Fruit fly (Drosophila melanogaster) whole organism, embryonic: ENCODE measurements around the gene CG16984.

Experiments used
- Bdp1 ChIP-seq: fragments of 200-800 bp; sonication (Bioruptor generic); optimal IDR thresholded peaks from 3 replicates; lab custom pipeline; 2016; ENCODE audit warnings: missing biosample characterization, missing genetic modification characterization
- Bgb ChIP-seq: fragments of 200-800 bp; sonication (Bioruptor generic); IDR thresholded peaks from 2 replicates; pipeline ENCODE4 v1.3.6; 2022; ENCODE audit warnings: missing biosample characterization, missing genetic modification characterization; ENCODE audit not compliant: partially characterized antibody
- Bteb2 ChIP-seq: fragments of 200-800 bp; sonication (Bioruptor generic); optimal IDR thresholded peaks from 2 replicates; lab custom pipeline; 2016; ENCODE audit warnings: missing biosample characterization, missing genetic modification characterization
- CG10274 ChIP-seq: fragments of 200-800 bp; sonication (Bioruptor generic); optimal IDR thresholded peaks from 3 replicates; lab custom pipeline; 2017; ENCODE audit warnings: missing biosample characterization, mild to moderate bottlenecking, missing genetic modification characterization
- CG11085 ChIP-seq: fragments of 200-800 bp; sonication (Bioruptor generic); IDR thresholded peaks from 2 replicates; pipeline ENCODE4 v1.3.6; 2022; ENCODE audit warnings: missing biosample characterization, missing genetic modification characterization
- CG11456 ChIP-seq: fragments of 200-800 bp; sonication (Bioruptor generic); IDR thresholded peaks from 3 replicates; pipeline ENCODE4 v1.3.6; 2022; ENCODE audit warnings: missing biosample characterization, missing genetic modification characterization
- CG12942 ChIP-seq: fragments of 200-800 bp; sonication (Bioruptor generic); optimal IDR thresholded peaks from 3 replicates; lab custom pipeline; 2016; ENCODE audit warnings: missing biosample characterization, missing genetic modification characterization
- CG13424 ChIP-seq: fragments of 200-800 bp; sonication (Bioruptor generic); optimal IDR thresholded peaks from 2 replicates; lab custom pipeline; 2019; ENCODE audit warnings: missing biosample characterization, mild to moderate bottlenecking, missing genetic modification characterization, moderate library complexity
- CG14667 ChIP-seq: fragments of 200-800 bp; sonication (Bioruptor generic); IDR thresholded peaks from 2 replicates; pipeline ENCODE4 v1.3.6; 2022; ENCODE audit warnings: missing biosample characterization, missing genetic modification characterization
- CG1529 ChIP-seq: fragments of 200-800 bp; sonication (Bioruptor generic); optimal IDR thresholded peaks from 3 replicates; lab custom pipeline; 2018; ENCODE audit warnings: missing biosample characterization, missing genetic modification characterization
- CG17361 ChIP-seq: fragments of 200-800 bp; sonication (Bioruptor generic); IDR thresholded peaks from 3 replicates; pipeline ENCODE4 v1.3.6; 2022; ENCODE audit warnings: missing biosample characterization, missing genetic modification characterization
- CG18619 ChIP-seq: fragments of 200-800 bp; sonication (Bioruptor generic); optimal IDR thresholded peaks from 3 replicates; lab custom pipeline; 2017; ENCODE audit warnings: missing biosample characterization, mild to moderate bottlenecking, missing genetic modification characterization
- CG2199 ChIP-seq: fragments of 200-800 bp; sonication (Bioruptor generic); IDR thresholded peaks from 3 replicates; pipeline ENCODE4 v1.3.6; 2022; ENCODE audit warnings: missing biosample characterization, missing genetic modification characterization
- CG2202 ChIP-seq: fragments of 200-800 bp; sonication (Bioruptor generic); optimal IDR thresholded peaks from 2 replicates; lab custom pipeline; 2018; ENCODE audit warnings: missing biosample characterization, mild to moderate bottlenecking, missing genetic modification characterization
- CG2712 ChIP-seq: fragments of 200-800 bp; optimal IDR thresholded peaks from 3 replicates; lab custom pipeline; 2019; ENCODE audit warnings: missing biosample characterization, mild to moderate bottlenecking, missing genetic modification characterization, moderate library complexity
- CG32767 ChIP-seq: fragments of 200-800 bp; sonication (Bioruptor generic); IDR thresholded peaks from 2 replicates; pipeline ENCODE4 v1.3.6; 2022; ENCODE audit warnings: missing biosample characterization, missing genetic modification characterization
- CG34422 ChIP-seq: fragments of 200-800 bp; sonication (Bioruptor generic); IDR thresholded peaks from 3 replicates; pipeline ENCODE4 v1.3.6; 2022; ENCODE audit warnings: missing biosample characterization, missing genetic modification characterization
- CG6791 ChIP-seq: fragments of 200-800 bp; sonication (Bioruptor generic); IDR thresholded peaks from 3 replicates; pipeline ENCODE4 v1.3.6; 2022; ENCODE audit warnings: missing biosample characterization, missing genetic modification characterization; ENCODE audit not compliant: partially characterized antibody
- CG7271 ChIP-seq: fragments of 200-800 bp; sonication (Bioruptor generic); optimal IDR thresholded peaks from 2 replicates; lab custom pipeline; 2018; ENCODE audit warnings: missing biosample characterization, mild to moderate bottlenecking, missing genetic modification characterization, moderate library complexity
- CG7372 ChIP-seq: fragments of 200-800 bp; sonication (Bioruptor generic); IDR thresholded peaks from 2 replicates; pipeline ENCODE4 v1.3.6; 2022; ENCODE audit warnings: missing biosample characterization, missing genetic modification characterization
- CG7963 ChIP-seq: fragments of 200-800 bp; sonication (Bioruptor generic); IDR thresholded peaks from 3 replicates; pipeline ENCODE4 v1.3.6; 2022; ENCODE audit warnings: missing biosample characterization, missing genetic modification characterization; ENCODE audit not compliant: partially characterized antibody
- CG7987 ChIP-seq: fragments of 200-800 bp; sonication (Bioruptor generic); optimal IDR thresholded peaks from 2 replicates; lab custom pipeline; 2018; ENCODE audit warnings: missing biosample characterization, mild to moderate bottlenecking, missing genetic modification characterization, moderate library complexity
- CG8924 ChIP-seq: fragments of 200-800 bp; optimal IDR thresholded peaks from 3 replicates; lab custom pipeline; 2019; ENCODE audit warnings: missing biosample characterization, mild to moderate bottlenecking, missing genetic modification characterization, moderate library complexity
- CG9215 ChIP-seq: fragments of 200-800 bp; sonication (Bioruptor generic); IDR thresholded peaks from 2 replicates; pipeline ENCODE4 v1.3.6; 2022; ENCODE audit warnings: missing biosample characterization, missing genetic modification characterization
- Dad ChIP-seq: fragments of 200-800 bp; sonication (Bioruptor generic); optimal IDR thresholded peaks from 3 replicates; lab custom pipeline; 2016; ENCODE audit warnings: missing biosample characterization, missing genetic modification characterization
- Dref ChIP-seq: fragments of 200-800 bp; sonication (Bioruptor generic); IDR thresholded peaks from 2 replicates; pipeline ENCODE4 v1.3.6; 2022; ENCODE audit warnings: missing biosample characterization, missing genetic modification characterization
- Mrtf ChIP-seq: fragments of 200-800 bp; sonication (Bioruptor generic); IDR thresholded peaks from 3 replicates; pipeline ENCODE4 v1.3.6; 2022; ENCODE audit warnings: missing biosample characterization, missing genetic modification characterization
- NC2β ChIP-seq: fragments of 200-800 bp; sonication (Bioruptor generic); optimal IDR thresholded peaks from 2 replicates; lab custom pipeline; 2016; ENCODE audit warnings: missing biosample characterization, missing genetic modification characterization
- NfI ChIP-seq: fragments of 200-800 bp; sonication (Bioruptor generic); optimal IDR thresholded peaks from 3 replicates; lab custom pipeline; 2018; ENCODE audit warnings: missing biosample characterization, mild to moderate bottlenecking, missing genetic modification characterization, moderate library complexity
- Usf ChIP-seq: fragments of 200-800 bp; sonication (Bioruptor generic); optimal IDR thresholded peaks from 2 replicates; lab custom pipeline; 2017; ENCODE audit warnings: missing genotype, missing biosample characterization, missing genetic modification characterization
- abd-A ChIP-seq: fragments of 200-800 bp; sonication (Bioruptor generic); optimal IDR thresholded peaks from 3 replicates; lab custom pipeline; 2019; ENCODE audit warnings: missing biosample characterization, mild to moderate bottlenecking, missing genetic modification characterization, moderate library complexity
- ac ChIP-seq: fragments of 200-800 bp; sonication (Bioruptor generic); optimal IDR thresholded peaks from 3 replicates; lab custom pipeline; 2017; ENCODE audit warnings: missing biosample characterization, mild to moderate bottlenecking, missing genetic modification characterization
- aop ChIP-seq: fragments of 200-800 bp; sonication (Bioruptor generic); IDR thresholded peaks from 2 replicates; pipeline ENCODE4 v1.3.6; 2022; ENCODE audit warnings: missing biosample characterization, missing genetic modification characterization
- disco-r ChIP-seq: fragments of 200-800 bp; sonication (Bioruptor generic); optimal IDR thresholded peaks from 2 replicates; lab custom pipeline; 2016; ENCODE audit warnings: missing biosample characterization, missing genetic modification characterization
- dm ChIP-seq: fragments of 200-800 bp; sonication (Bioruptor generic); optimal IDR thresholded peaks from 3 replicates; lab custom pipeline; 2016; ENCODE audit warnings: missing biosample characterization, missing genetic modification characterization
- esg ChIP-seq: fragments of 200-800 bp; sonication (Bioruptor generic); conservative IDR thresholded peaks from 2 replicates; pipeline ENCODE4 v1.3.6; 2022; ENCODE audit warnings: missing biosample characterization, missing genetic modification characterization
- gcm ChIP-seq: fragments of 200-800 bp; sonication (Bioruptor generic); optimal IDR thresholded peaks from 2 replicates; lab custom pipeline; 2019; ENCODE audit warnings: missing biosample characterization, mild to moderate bottlenecking, missing genetic modification characterization, moderate library complexity
- ken ChIP-seq: fragments of 200-800 bp; sonication (Bioruptor generic); IDR thresholded peaks from 3 replicates; pipeline ENCODE4 v1.3.6; 2022; ENCODE audit warnings: missing biosample characterization, missing genetic modification characterization
- klu ChIP-seq: fragments of 200-800 bp; sonication (Bioruptor generic); IDR thresholded peaks from 2 replicates; pipeline ENCODE4 v1.3.6; 2022; ENCODE audit warnings: missing biosample characterization, missing genetic modification characterization
- maf-S ChIP-seq: fragments of 200-800 bp; sonication (Bioruptor generic); optimal IDR thresholded peaks from 2 replicates; lab custom pipeline; 2016; ENCODE audit warnings: missing biosample characterization, missing genetic modification characterization
- mld ChIP-seq: fragments of 200-800 bp; sonication (Bioruptor generic); IDR thresholded peaks from 3 replicates; pipeline ENCODE4 v1.3.6; 2022; ENCODE audit warnings: missing biosample characterization, missing genetic modification characterization; ENCODE audit not compliant: partially characterized antibody
- pan ChIP-seq, 4 experiments: fragments of >200 bp in 3 of 4; fragments of 200-800 bp in 1 of 4; sonication (Bioruptor generic) in 1 of 4; optimal IDR thresholded peaks in 3 of 4; IDR thresholded peaks in 1 of 4; 2 replicates each; pipeline versions ENCODE4 v1.3.6 to Lab custom; 2017 to 2022; ENCODE audit warnings: missing biosample characterization in 2 of 4, missing genetic modification characterization in 2 of 4, mixed read lengths in 1 of 4
- pnt ChIP-seq: fragments of 200-800 bp; sonication (Bioruptor generic); optimal IDR thresholded peaks from 3 replicates; lab custom pipeline; 2016; ENCODE audit warnings: missing biosample characterization, missing genetic modification characterization
- slbo ChIP-seq: fragments of 200-800 bp; sonication (Bioruptor generic); IDR thresholded peaks from 2 replicates; pipeline ENCODE4 v1.3.6; 2022; ENCODE audit warnings: missing biosample characterization, missing genetic modification characterization
- slp2 ChIP-seq: fragments of 200-800 bp; sonication (Bioruptor generic); optimal IDR thresholded peaks from 2 replicates; lab custom pipeline; 2016; ENCODE audit warnings: missing biosample characterization, missing genetic modification characterization
- sqz ChIP-seq: fragments of 200-800 bp; sonication (Bioruptor generic); optimal IDR thresholded peaks from 3 replicates; lab custom pipeline; 2018; ENCODE audit warnings: missing biosample characterization, mild to moderate bottlenecking, missing genetic modification characterization
- sug ChIP-seq: fragments of 200-800 bp; optimal IDR thresholded peaks from 2 replicates; lab custom pipeline; 2019; ENCODE audit warnings: missing biosample characterization, mild to moderate bottlenecking, missing genetic modification characterization, moderate library complexity
- tgo ChIP-seq: fragments of 200-800 bp; sonication (Bioruptor generic); IDR thresholded peaks from 3 replicates; pipeline ENCODE4 v1.3.6; 2022; ENCODE audit warnings: missing biosample characterization, missing genetic modification characterization
- tna ChIP-seq: fragments of 200-800 bp; sonication (Bioruptor generic); IDR thresholded peaks from 2 replicates; pipeline ENCODE4 v1.3.6; 2022; ENCODE audit warnings: missing biosample characterization, missing genetic modification characterization; ENCODE audit not compliant: partially characterized antibody
- zen ChIP-seq: fragments of 200-800 bp; sonication (Bioruptor generic); optimal IDR thresholded peaks from 3 replicates; lab custom pipeline; 2018; ENCODE audit warnings: missing biosample characterization, mild to moderate bottlenecking, missing genetic modification characterization, moderate library complexity

The CG16984 gene

dm6 chr3L:2581343-2581825, 14.2 kb upstream of the CG16984 start (continued):
- peak; percentile 81 for TF ChIP-seq CG2202 (tag; lab: Kevin White, UChicago)
- TF ChIP-seq sug (tag; lab: Kevin White, UChicago) = peak; percentile 47
- peak; percentile 95 for TF ChIP-seq slbo (GFP tag; lab: Robert Waterston, UW)
- peak; percentile 46; the same call in 1 of the 2 replicates for TF ChIP-seq aop (GFP tag; lab: Robert Waterston, UW)
- peak; percentile 88 for TF ChIP-seq CG2712
- TF ChIP-seq ken (GFP tag; lab: Robert Waterston, UW) = peak; percentile 92
- TF ChIP-seq tgo = peak; percentile 61
- peak; percentile 61 for TF ChIP-seq Bteb2
- TF ChIP-seq Dref (GFP tag; lab: Robert Waterston, UW) = no peak
- peak; percentile 84 for TF ChIP-seq NfI (GFP tag; lab: Kevin White, UChicago)
- TF ChIP-seq CG7987 (GFP tag; lab: Kevin White, UChicago) = peak; percentile 44
- TF ChIP-seq CG18619 (GFP tag; lab: Kevin White, UChicago) = peak; percentile 85
- TF ChIP-seq CG6791 (GFP tag; lab: Robert Waterston, UW) = no peak
- peak; percentile 93 for TF ChIP-seq CG32767 (GFP tag; lab: Robert Waterston, UW)
- TF ChIP-seq CG12942 = peak; percentile 56
- peak; percentile 77 for TF ChIP-seq NC2β
- TF ChIP-seq maf-S (GFP tag; lab: Kevin White, UChicago) = peak; percentile 46
- TF ChIP-seq Mrtf = peak; percentile 65; the same call in 2 of the 3 replicates
- TF ChIP-seq CG34422 = peak; percentile 93
- no peak for TF ChIP-seq CG7963 (GFP tag; lab: Robert Waterston, UW)
- TF ChIP-seq CG11085 (GFP tag; lab: Robert Waterston, UW) = peak; percentile 75
- peak; percentile 91 for TF ChIP-seq esg (GFP tag; lab: Robert Waterston, UW)
- peak; percentile 55; the same call in 1 of the 2 replicates for TF ChIP-seq CG7372 (GFP tag; lab: Robert Waterston, UW)
- TF ChIP-seq mld = no peak
- peak; percentile 58 for TF ChIP-seq ac (GFP tag; lab: Kevin White, UChicago)
- TF ChIP-seq CG2199 (GFP tag; lab: Robert Waterston, UW) = peak; percentile 76
- TF ChIP-seq CG9215 = peak; percentile 70
- peak; percentile 55 for TF ChIP-seq disco-r (GFP tag; lab: Kevin White, UChicago)
- TF ChIP-seq Dad (GFP tag; lab: Kevin White, UChicago) = peak; percentile 66
- TF ChIP-seq Usf (GFP tag; lab: Kevin White, UChicago) = peak; percentile 76
- peak; percentile 61 for TF ChIP-seq klu (GFP tag; lab: Robert Waterston, UW)
- TF ChIP-seq CG8924 = peak; percentile 87
- TF ChIP-seq CG7271 (tag; lab: Kevin White, UChicago) = peak; percentile 39
- peak; percentile 66 for TF ChIP-seq Bdp1 (GFP tag; lab: Kevin White, UChicago)
- TF ChIP-seq CG10274 (GFP tag; lab: Kevin White, UChicago) = peak; percentile 72
- peak; percentile 22 for TF ChIP-seq slp2 (GFP tag; lab: Kevin White, UChicago)
- TF ChIP-seq sqz = peak; percentile 70
- TF ChIP-seq pnt (GFP tag; lab: Kevin White, UChicago) = peak; percentile 46
- peak; percentile 79 for TF ChIP-seq CG17361 (GFP tag; lab: Robert Waterston, UW)
- peak; percentile 68 for TF ChIP-seq CG14667
- no peak for TF ChIP-seq pan (optimal IDR thresholded peaks at IDR 0.05; lab: Kevin White, UChicago)
- peak in 1 of 2 experiments; percentile 84 for TF ChIP-seq pan (GFP tag; optimal IDR thresholded peaks at IDR 0.05 in 1 of 2, IDR thresholded peaks at IDR 0.05 in 1 of 2)
- no peak for TF ChIP-seq Bgb (GFP tag; lab: Robert Waterston, UW)
- TF ChIP-seq tna (GFP tag; lab: Robert Waterston, UW) = no peak
- peak; percentile 81 for TF ChIP-seq CG11456 (GFP tag; lab: Robert Waterston, UW)
- peak; percentile 74 for TF ChIP-seq gcm (GFP tag; lab: Kevin White, UChicago)
- peak; percentile 85 for TF ChIP-seq CG1529
- peak; percentile 92 for TF ChIP-seq zen (tag; lab: Kevin White, UChicago)
- peak; percentile 86 for TF ChIP-seq CG13424 (tag; lab: Kevin White, UChicago)
- no peak for TF ChIP-seq abd-A (tag; lab: Kevin White, UChicago)
- peak; percentile 26 for TF ChIP-seq dm (GFP tag; lab: Kevin White, UChicago)
